Worm (Caenorhabditis elegans) whole organism, L4/young adult: ENCODE results near the gene tpst-2.

ENCODE experiments used
- W03F9.2 ChIP-seq: fragments of 150-350 bp; optimal IDR thresholded peaks from 2 replicates; lab custom pipeline; 2014; ENCODE audit warnings: missing biosample characterization, missing genetic modification characterization
- dao-5 ChIP-seq: sonication (generic microtip); optimal IDR thresholded peaks from 2 replicates; lab custom pipeline; 2016; ENCODE audit warnings: missing genotype, missing genetic modification characterization, moderate library complexity, missing compliant biosample characterization
- him-1 ChIP-seq: sonication (generic microtip); optimal IDR thresholded peaks from 2 replicates; lab custom pipeline; 2016; ENCODE audit warnings: missing genotype, missing genetic modification reagents, missing genetic modification characterization, missing compliant biosample characterization

ce11 chrIII:819313-819712, 48.3 kb downstream of the tpst-2 start:
- TF ChIP-seq him-1 = no peak
- no peak for TF ChIP-seq dao-5 (tag; lab: Kevin White, UChicago)
- TF ChIP-seq W03F9.2 (tag; lab: Kevin White, UChicago) = no peak
